Fruit fly (Drosophila melanogaster): ENCODE results near the gene Klp3A.

DNA sequence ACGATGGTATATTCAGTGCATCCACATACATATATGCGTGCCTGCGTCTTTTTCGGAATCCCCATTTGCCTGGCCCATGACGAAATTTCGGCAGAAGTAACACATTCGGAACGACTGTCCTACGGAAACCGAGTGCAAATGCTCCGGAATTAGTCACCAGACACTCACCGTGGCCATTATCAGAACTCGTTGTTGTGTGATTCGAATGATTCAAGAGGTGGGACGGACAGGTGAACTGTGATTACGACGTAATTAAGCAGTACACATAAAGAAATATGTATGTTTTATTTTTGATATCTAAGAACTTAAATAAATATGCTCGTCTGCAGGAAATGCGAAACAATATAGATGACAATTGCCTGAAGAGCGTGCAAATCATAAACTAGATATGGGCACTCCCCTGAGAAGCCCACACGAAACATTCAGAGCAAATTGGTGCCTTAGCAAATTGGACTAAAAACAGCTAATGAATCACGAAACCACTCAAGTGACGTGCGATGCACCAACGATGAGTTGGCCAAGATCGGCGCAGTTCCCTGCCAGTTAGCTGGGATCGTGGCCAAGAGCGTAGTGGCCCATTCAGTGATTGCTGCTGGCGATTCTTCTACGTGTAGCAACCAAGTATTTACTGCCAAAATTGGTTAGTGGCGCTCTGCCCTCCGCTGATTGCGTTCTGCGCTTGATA, 12.4 kb downstream of the Klp3A start:
- TF ChIP-seq crol (GFP tag; IDR thresholded peaks at IDR 0.05) = no peak
- no peak for TF ChIP-seq CG43689 (GFP tag; IDR thresholded peaks at IDR 0.05)
- TF ChIP-seq Meics (GFP tag; optimal IDR thresholded peaks at IDR 0.05) = peak; percentile 72
- no peak for TF ChIP-seq CG11085 (GFP tag; IDR thresholded peaks at IDR 0.05)
- TF ChIP-seq MBD-R2 (GFP tag; IDR thresholded peaks at IDR 0.05) = no peak
- TF ChIP-seq hkb (optimal IDR thresholded peaks at IDR 0.05) = no peak
- TF ChIP-seq hkb (GFP tag; IDR thresholded peaks at IDR 0.05) = peak; percentile 29; the same call in 1 of the 2 replicates
- no peak for TF ChIP-seq odd (GFP tag; optimal IDR thresholded peaks at IDR 0.05)
- TF ChIP-seq CG4730 (GFP tag; IDR thresholded peaks at IDR 0.05) = 0 out of 2 replicates have a peak, but pooled peaks have one; percentile 6
- no peak for TF ChIP-seq CG12236 (GFP tag; optimal IDR thresholded peaks at IDR 0.05)
- no peak for TF ChIP-seq ttk (GFP tag; IDR thresholded peaks at IDR 0.05)
- no peak for TF ChIP-seq CG16815 (GFP tag; optimal IDR thresholded peaks at IDR 0.05)

All from whole organism, embryonic.